Fruit fly (Drosophila melanogaster): Measurements from ENCODE around the gene CG7376.

Gene CG7376

dm6 chr3L:6217212-6217611 is 43.2 kb downstream of the CG7376 start (continued):
- no peak for TF ChIP-seq CTCF (GFP tag; optimal IDR thresholded peaks at IDR 0.05)
- peak; percentile 93 for TF ChIP-seq dmrt11E (tag; optimal IDR thresholded peaks at IDR 0.05)
- peak; percentile 51 for TF ChIP-seq Ets65A (GFP tag)
- TF ChIP-seq kah (GFP tag; optimal IDR thresholded peaks at IDR 0.05), result peak; percentile 16
- TF ChIP-seq CG14014 (GFP tag; IDR thresholded peaks at IDR 0.05), result peak; percentile 51; the same call in 1 of the 2 replicates
- TF ChIP-seq HLH4C (GFP tag; IDR thresholded peaks at IDR 0.05; ENCODE audit: partially characterized antibody), result no peak
- TF ChIP-seq dimm (GFP tag; IDR thresholded peaks at IDR 0.05), result 0 out of 2 replicates have a peak, but pooled peaks have one; percentile 32
- TF ChIP-seq CG34422 (GFP tag; IDR thresholded peaks at IDR 0.05), result peak; percentile 58
- TF ChIP-seq jumu (GFP tag; optimal IDR thresholded peaks at IDR 0.05), result no peak
- TF ChIP-seq CG14441 (GFP tag; IDR thresholded peaks at IDR 0.05), result peak; percentile 46; the same call in 1 of the 2 replicates
- peak; percentile 70; the same call in 1 of the 3 replicates for TF ChIP-seq ken (GFP tag; IDR thresholded peaks at IDR 0.05)
- TF ChIP-seq CG9817 (tag; optimal IDR thresholded peaks at IDR 0.05), result peak; percentile 29
- TF ChIP-seq C15 (GFP tag; IDR thresholded peaks at IDR 0.05), result 0 out of 3 replicates have a peak, but pooled peaks have one; percentile 29
- TF ChIP-seq Six4 (GFP tag; optimal IDR thresholded peaks at IDR 0.05), result peak; percentile 52
- TF ChIP-seq CG12219 (GFP tag; optimal IDR thresholded peaks at IDR 0.05), result peak; percentile 46
- 0 out of 3 replicates have a peak, but pooled peaks have one; percentile 28 for TF ChIP-seq so (GFP tag; IDR thresholded peaks at IDR 0.05)
- peak; percentile 8 for TF ChIP-seq CG15011 (GFP tag; optimal IDR thresholded peaks at IDR 0.05)
- TF ChIP-seq Hmr (GFP tag; optimal IDR thresholded peaks at IDR 0.05), result no peak
- peak; percentile 35 for TF ChIP-seq odd (GFP tag; optimal IDR thresholded peaks at IDR 0.05)
- TF ChIP-seq CG12769 (tag; optimal IDR thresholded peaks at IDR 0.05), result no peak
- TF ChIP-seq Dbx (GFP tag; IDR thresholded peaks at IDR 0.05), result no peak
- no peak for TF ChIP-seq Dip2 (GFP tag; IDR thresholded peaks at IDR 0.05)
- TF ChIP-seq Antp (GFP tag; optimal IDR thresholded peaks at IDR 0.05), result peak; percentile 13
- TF ChIP-seq CG8924 (tag; optimal IDR thresholded peaks at IDR 0.05), result peak; percentile 63
- 0 out of 3 replicates have a peak, but pooled peaks have one; percentile 29 for TF ChIP-seq ase (GFP tag; IDR thresholded peaks at IDR 0.05)
- peak; percentile 83 for TF ChIP-seq CG32767 (GFP tag; IDR thresholded peaks at IDR 0.05)
- peak; percentile 47; the same call in 1 of the 2 replicates for TF ChIP-seq sim (GFP tag; IDR thresholded peaks at IDR 0.05)
- TF ChIP-seq lov (optimal IDR thresholded peaks at IDR 0.05), result no peak
- TF ChIP-seq lov (GFP tag; IDR thresholded peaks at IDR 0.05), result 0 out of 3 replicates have a peak, but pooled peaks have one; percentile 47
- peak; percentile 89 for TF ChIP-seq CG10979 (tag; optimal IDR thresholded peaks at IDR 0.05)
- peak; percentile 2 for TF ChIP-seq btn (GFP tag; optimal IDR thresholded peaks at IDR 0.05)
- peak; percentile 51 for TF ChIP-seq CG7271 (tag; optimal IDR thresholded peaks at IDR 0.05)
- peak; percentile 67 for TF ChIP-seq Sox100B (GFP tag; optimal IDR thresholded peaks at IDR 0.05)
- TF ChIP-seq B-H2 (GFP tag; optimal IDR thresholded peaks at IDR 0.05), result no peak
- no peak for TF ChIP-seq sna (GFP tag; IDR thresholded peaks at IDR 0.05; ENCODE audit: partially characterized antibody)
- TF ChIP-seq run (tag; optimal IDR thresholded peaks at IDR 0.05), result peak; percentile 24
- peak; percentile 53 for TF ChIP-seq CG1529 (GFP tag; optimal IDR thresholded peaks at IDR 0.05)
- peak; percentile 75 for TF ChIP-seq CG6689 (GFP tag; IDR thresholded peaks at IDR 0.05)
- peak; percentile 40 for TF ChIP-seq CG6813 (GFP tag; optimal IDR thresholded peaks at IDR 0.05)
- TF ChIP-seq Meics (GFP tag; optimal IDR thresholded peaks at IDR 0.05), result no peak
- peak; percentile 39 for TF ChIP-seq nerfin-1 (tag; optimal IDR thresholded peaks at IDR 0.05)
- TF ChIP-seq onecut (GFP tag; IDR thresholded peaks at IDR 0.05), result peak; percentile 45
- TF ChIP-seq slou (GFP tag; optimal IDR thresholded peaks at IDR 0.05), result no peak
- no peak for TF ChIP-seq bbx (GFP tag; IDR thresholded peaks at IDR 0.05; ENCODE audit: partially characterized antibody)
- peak; percentile 27 for TF ChIP-seq CG12299 (tag; optimal IDR thresholded peaks at IDR 0.05)
- TF ChIP-seq zf30C (GFP tag; optimal IDR thresholded peaks at IDR 0.05), result peak; percentile 52
- TF ChIP-seq CG9932 (GFP tag; IDR thresholded peaks at IDR 0.05), result 0 out of 2 replicates have a peak, but pooled peaks have one; percentile 4
- TF ChIP-seq ftz-f1 (GFP tag; optimal IDR thresholded peaks at IDR 0.05), result no peak
- TF ChIP-seq lmd (GFP tag; IDR thresholded peaks at IDR 0.05), result peak; percentile 15; the same call in 1 of the 2 replicates
- TF ChIP-seq ind (GFP tag; optimal IDR thresholded peaks at IDR 0.05), result peak; percentile 55
- TF ChIP-seq sob (GFP tag; IDR thresholded peaks at IDR 0.05), result no peak
- TF ChIP-seq NK7.1 (GFP tag; optimal IDR thresholded peaks at IDR 0.05), result no peak
